Fruit fly (Drosophila melanogaster): Measurements from ENCODE around the gene Rev1.

Gene Rev1

DNA sequence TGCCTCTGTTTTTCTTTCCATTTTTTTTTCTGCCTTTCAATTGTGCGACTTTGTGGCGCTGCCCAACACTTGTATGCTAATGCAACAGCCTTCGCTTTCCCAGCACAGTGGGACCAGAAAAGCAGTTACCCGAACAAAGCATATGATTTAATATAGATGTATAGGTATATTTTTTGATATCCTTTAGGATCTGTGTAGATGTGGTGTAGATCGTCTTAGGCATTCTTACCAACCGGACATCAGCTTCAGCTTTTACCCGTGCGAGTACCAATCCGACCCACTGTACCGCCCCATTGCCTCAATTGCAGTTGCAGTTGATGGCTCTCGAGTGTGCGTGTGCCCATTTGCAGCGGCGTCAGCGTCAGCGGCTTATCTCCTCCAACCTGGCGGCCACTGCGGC lies 17.7 kb upstream of the Rev1 start (continued):
- TF ChIP-seq peb (GFP tag; IDR thresholded peaks at IDR 0.05) (peak; percentile 46; the same call in 1 of the 2 replicates), CG14441 (GFP tag; IDR thresholded peaks at IDR 0.05) (peak; percentile 57), CG3726 (GFP tag; IDR thresholded peaks at IDR 0.05) (0 out of 3 replicates have a peak, but pooled peaks have one; percentile 54), ac (GFP tag; optimal IDR thresholded peaks at IDR 0.05) (peak; percentile 28), CrebB (tag; optimal IDR thresholded peaks at IDR 0.05) (no peak), CG2202 (tag; optimal IDR thresholded peaks at IDR 0.05) (peak; percentile 52), CG9215 (GFP tag; IDR thresholded peaks at IDR 0.05) (no peak), pnt (GFP tag; optimal IDR thresholded peaks at IDR 0.05) (peak; percentile 20), CG10321 (GFP tag; IDR thresholded peaks at IDR 0.05) (no peak), CG12942 (GFP tag; optimal IDR thresholded peaks at IDR 0.05) (peak; percentile 27), Mrtf (GFP tag; IDR thresholded peaks at IDR 0.05) (peak; percentile 72; the same call in 2 of the 3 replicates), CG10462 (GFP tag; optimal IDR thresholded peaks at IDR 0.05) (peak; percentile 3), CG16863 (GFP tag; optimal IDR thresholded peaks at IDR 0.05) (peak; percentile 39), maf-S (GFP tag; optimal IDR thresholded peaks at IDR 0.05) (peak; percentile 31), tna (GFP tag; IDR thresholded peaks at IDR 0.05; ENCODE audit: partially characterized antibody) (no peak), CG17912 (GFP tag; optimal IDR thresholded peaks at IDR 0.05) (no peak), phol (tag; optimal IDR thresholded peaks at IDR 0.05) (peak; percentile 79), zfh1 (GFP tag; IDR thresholded peaks at IDR 0.05) (peak; percentile 90), Sin3A (optimal IDR thresholded peaks at IDR 0.05) (no peak), odd (GFP tag; optimal IDR thresholded peaks at IDR 0.05) (no peak), CG9817 (tag; optimal IDR thresholded peaks at IDR 0.05) (peak; percentile 24), cwo (GFP tag; optimal IDR thresholded peaks at IDR 0.05) (no peak), tup (GFP tag; optimal IDR thresholded peaks at IDR 0.05) (no peak), Trl (optimal IDR thresholded peaks at IDR 0.05) (no peak), Trl (GFP tag; optimal IDR thresholded peaks at IDR 0.05) (peak; percentile 30), Antp (GFP tag; optimal IDR thresholded peaks at IDR 0.05) (peak; percentile 21), CG11247 (GFP tag; IDR thresholded peaks at IDR 0.05) (peak; percentile 58), CG2889 (GFP tag; IDR thresholded peaks at IDR 0.05) (no peak), CG9437 (GFP tag; optimal IDR thresholded peaks at IDR 0.05) (no peak), CG16815 (GFP tag; optimal IDR thresholded peaks at IDR 0.05) (peak; percentile 55), ewg (GFP tag; optimal IDR thresholded peaks at IDR 0.05) (peak; percentile 57), CG15696 (tag; optimal IDR thresholded peaks at IDR 0.05) (peak; percentile 37), Awh (GFP tag; IDR thresholded peaks at IDR 0.05) (peak; percentile 74), CG11560 (tag; IDR thresholded peaks at IDR 0.05) (no peak), Dek (tag; optimal IDR thresholded peaks at IDR 0.05) (no peak), bsh (GFP tag; optimal IDR thresholded peaks at IDR 0.05) (peak; percentile 86 to 87), wdn (GFP tag; IDR thresholded peaks at IDR 0.05) (peak; percentile 16; the same call in 1 of the 2 replicates), ase (GFP tag; IDR thresholded peaks at IDR 0.05) (peak; percentile 60; the same call in 1 of the 3 replicates), exex (tag; optimal IDR thresholded peaks at IDR 0.05) (no peak), ara (GFP tag; IDR thresholded peaks at IDR 0.05) (peak; percentile 77), Poxn (GFP tag; IDR thresholded peaks at IDR 0.05) (0 out of 2 replicates have a peak, but pooled peaks have one; percentile 26), nmo (GFP tag; optimal IDR thresholded peaks at IDR 0.05) (peak; percentile 67), Atf3 (GFP tag; optimal IDR thresholded peaks at IDR 0.05) (peak; percentile 13), CG32532 (GFP tag; IDR thresholded peaks at IDR 0.05) (peak; percentile 33; the same call in 1 of the 2 replicates), dmrt99B (tag; optimal IDR thresholded peaks at IDR 0.05) (peak; percentile 73), unc-4 (GFP tag; IDR thresholded peaks at IDR 0.05; ENCODE audit: partially characterized antibody) (no peak), CG3407 (GFP tag; optimal IDR thresholded peaks at IDR 0.05) (peak; percentile 60), CG11085 (GFP tag; IDR thresholded peaks at IDR 0.05) (0 out of 2 replicates have a peak, but pooled peaks have one; percentile 21), sisA (GFP tag; IDR thresholded peaks at IDR 0.05) (peak; percentile 72), CG34422 (GFP tag; IDR thresholded peaks at IDR 0.05) (peak; percentile 71; the same call in 2 of the 3 replicates), Mes4 (GFP tag; optimal IDR thresholded peaks at IDR 0.05) (peak; percentile 50), emc (GFP tag; optimal IDR thresholded peaks at IDR 0.05) (no peak)
